Worm (Caenorhabditis elegans): ENCODE data around the gene clec-177.

- no peak for TF ChIP-seq F13C5.2 (tag; optimal IDR thresholded peaks at IDR 0.05)
- no peak for TF ChIP-seq ceh-13 (GFP tag; optimal IDR thresholded peaks at IDR 0.05)
- TF ChIP-seq flt-1 (GFP tag; IDR thresholded peaks at IDR 0.05): no peak
- no peak for TF ChIP-seq sea-1 (GFP tag; conservative IDR thresholded peaks at IDR 0.05)
- no peak for TF ChIP-seq pes-1 (GFP tag; IDR thresholded peaks at IDR 0.05)
- TF ChIP-seq hmg-4 (GFP tag; optimal IDR thresholded peaks at IDR 0.05): no peak
- TF ChIP-seq ama-1 (optimal IDR thresholded peaks at IDR 0.05): no peak
Observed at ce11 chrIV:4981027-4981426, 5.3 kb upstream of the clec-177 start, which contains the start of gene srz-24.

Data from whole organism, early embryonic.